Fruit fly (Drosophila melanogaster): ENCODE measurements around the gene ver.

The ver gene

dm6 chr3L:12523941-12524340 is at the start of gene ver, which contains the start of gene Gcn5:
TSS of gene ver (plus strand) at chr3L:12523987.
TSS of gene Gcn5 (minus strand) at chr3L:12524014.
- no peak for TF ChIP-seq ttk (optimal IDR thresholded peaks at IDR 0.05)
- TF ChIP-seq h (optimal IDR thresholded peaks at IDR 0.05) = no peak
- no peak for TF ChIP-seq insv (optimal IDR thresholded peaks at IDR 0.05)
- no peak for TF ChIP-seq Myc (optimal IDR thresholded peaks at IDR 0.05)
- no peak for TF ChIP-seq psq (optimal IDR thresholded peaks at IDR 0.05)
- no peak for TF ChIP-seq Sin3A (optimal IDR thresholded peaks at IDR 0.05)

DNA sequence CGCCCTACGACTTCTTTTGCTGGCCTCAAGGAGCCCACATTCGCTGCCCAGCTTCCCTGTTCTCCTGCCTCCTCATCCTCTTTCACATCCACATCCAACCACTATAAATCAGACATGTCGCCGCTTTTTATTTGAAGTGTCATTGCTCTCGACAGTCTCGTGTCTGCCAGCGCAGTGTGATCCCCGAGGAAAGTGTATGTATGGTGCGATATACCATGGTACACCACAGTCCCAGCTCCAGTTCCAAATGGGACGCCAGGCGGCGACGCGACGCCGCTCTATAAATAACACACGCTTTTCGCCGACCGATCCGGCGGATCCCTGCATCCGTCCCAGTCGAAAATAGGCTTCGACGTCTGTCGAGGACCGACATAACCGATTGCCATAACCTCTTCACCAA is 45.6 kb upstream of the ver start:
- TF ChIP-seq psq (optimal IDR thresholded peaks at IDR 0.05) = no peak
- TF ChIP-seq Sin3A (optimal IDR thresholded peaks at IDR 0.05) = no peak
- no peak for TF ChIP-seq h (optimal IDR thresholded peaks at IDR 0.05)
- TF ChIP-seq insv (optimal IDR thresholded peaks at IDR 0.05) = no peak
- TF ChIP-seq ttk (optimal IDR thresholded peaks at IDR 0.05) = no peak
- no peak for TF ChIP-seq Myc (optimal IDR thresholded peaks at IDR 0.05)

DNA sequence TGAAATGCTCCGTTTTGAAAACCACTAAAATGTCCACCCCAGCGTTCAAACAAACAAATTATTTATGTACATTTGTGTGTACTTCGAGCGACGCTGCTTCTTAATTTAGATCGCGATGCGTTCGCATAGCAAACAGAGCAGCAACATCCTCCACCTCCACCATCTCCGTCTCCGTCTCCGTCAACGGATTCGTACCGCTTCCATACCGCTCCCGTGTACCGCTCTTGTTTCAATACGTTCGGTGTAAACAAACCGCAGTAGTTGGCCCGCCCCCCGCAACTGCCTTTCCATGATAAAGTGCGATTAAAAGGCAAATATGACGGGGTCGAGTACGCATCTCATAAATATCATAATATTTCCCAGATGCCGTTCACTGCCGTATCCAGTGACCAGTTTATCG is 41.5 kb upstream of the ver start, which contains the start of gene CG33725:
TSS of gene CG33725 (plus strand) at position 364 of the 400 bp plus-strand sequence.
- TF ChIP-seq Myc (optimal IDR thresholded peaks at IDR 0.05) = no peak
- no peak for TF ChIP-seq psq (optimal IDR thresholded peaks at IDR 0.05)
- TF ChIP-seq Sin3A (optimal IDR thresholded peaks at IDR 0.05) = no peak
- TF ChIP-seq h (optimal IDR thresholded peaks at IDR 0.05) = no peak

dm6 chr3L:12482917-12483316 is 40.9 kb upstream of the ver start:
- TF ChIP-seq Sin3A (optimal IDR thresholded peaks at IDR 0.05) (no peak), insv (optimal IDR thresholded peaks at IDR 0.05) (no peak), h (optimal IDR thresholded peaks at IDR 0.05) (no peak), ttk (optimal IDR thresholded peaks at IDR 0.05) (no peak), psq (optimal IDR thresholded peaks at IDR 0.05) (no peak), Myc (optimal IDR thresholded peaks at IDR 0.05) (no peak)

DNA sequence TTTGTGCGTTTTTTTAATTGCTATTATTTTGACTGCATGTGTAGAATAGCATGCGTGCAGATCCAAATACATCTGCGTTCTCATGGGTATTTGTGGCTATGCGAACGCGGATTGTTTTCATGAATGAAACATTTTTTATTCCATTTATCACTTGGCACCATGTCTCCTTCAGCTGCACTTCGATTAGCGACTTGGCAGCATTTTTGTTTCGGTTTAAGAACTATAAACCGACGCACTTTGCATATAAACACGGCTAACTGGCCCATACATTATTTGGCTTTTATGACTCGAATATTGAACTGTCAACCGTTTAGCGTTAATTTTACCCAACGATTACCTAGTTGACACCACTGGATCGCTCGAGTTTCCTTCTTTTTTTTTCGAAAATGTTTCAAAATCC is 39.3 kb upstream of the ver start:
- TF ChIP-seq Myc (optimal IDR thresholded peaks at IDR 0.05) = no peak
- TF ChIP-seq ttk (optimal IDR thresholded peaks at IDR 0.05) = no peak
- no peak for TF ChIP-seq Sin3A (optimal IDR thresholded peaks at IDR 0.05)
- no peak for TF ChIP-seq h (optimal IDR thresholded peaks at IDR 0.05)
- no peak for TF ChIP-seq insv (optimal IDR thresholded peaks at IDR 0.05)
- no peak for TF ChIP-seq psq (optimal IDR thresholded peaks at IDR 0.05)

DNA sequence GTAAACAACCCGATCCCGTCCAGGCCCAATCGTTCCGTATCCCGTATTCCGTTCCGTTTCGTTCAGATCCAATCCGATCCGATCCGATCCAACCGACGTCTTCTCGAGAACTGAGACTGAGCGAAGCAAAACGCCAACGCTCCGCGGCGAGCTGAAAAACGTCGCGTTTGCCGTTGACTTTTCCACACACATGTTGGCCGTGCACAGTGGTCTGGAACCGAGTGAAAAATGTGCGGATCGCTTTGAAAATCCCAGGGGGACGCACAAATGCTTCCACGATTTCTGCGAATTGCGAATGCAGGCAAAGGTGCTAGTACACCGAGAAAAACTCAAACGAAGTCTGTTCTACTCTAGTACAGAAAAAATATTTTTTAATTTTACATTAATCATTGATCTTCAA is 38.8 kb upstream of the ver start, which contains the start of gene CG10663:
TSS of gene CG10663 (minus strand) at position 88 of the 400 bp plus-strand sequence.
- TF ChIP-seq h (optimal IDR thresholded peaks at IDR 0.05) (no peak), Myc (optimal IDR thresholded peaks at IDR 0.05) (no peak), ttk (optimal IDR thresholded peaks at IDR 0.05) (no peak), Sin3A (optimal IDR thresholded peaks at IDR 0.05) (no peak), insv (optimal IDR thresholded peaks at IDR 0.05) (no peak), psq (optimal IDR thresholded peaks at IDR 0.05) (no peak)

DNA sequence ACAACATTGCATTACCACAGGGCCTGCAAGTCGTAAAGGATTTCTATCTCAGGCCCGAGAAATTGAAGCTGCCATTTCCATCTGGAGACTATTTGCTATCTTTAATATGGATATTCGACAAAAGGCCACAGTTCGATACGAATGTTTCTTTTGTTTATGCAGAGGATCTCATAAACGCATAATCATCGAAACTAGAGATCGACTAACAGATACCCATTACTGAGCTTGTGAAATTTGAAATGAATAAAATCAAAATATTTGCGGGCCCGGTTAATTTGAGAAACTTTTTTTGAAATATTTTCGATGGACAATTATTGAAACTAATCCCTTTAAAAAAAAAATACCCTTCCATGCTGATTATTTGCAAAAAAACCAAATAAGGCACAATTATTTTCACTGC is 37.6 kb upstream of the ver start:
- TF ChIP-seq h (optimal IDR thresholded peaks at IDR 0.05) = no peak
- TF ChIP-seq psq (optimal IDR thresholded peaks at IDR 0.05) = no peak
- TF ChIP-seq Myc (optimal IDR thresholded peaks at IDR 0.05) = no peak
- TF ChIP-seq ttk (optimal IDR thresholded peaks at IDR 0.05) = no peak
- TF ChIP-seq insv (optimal IDR thresholded peaks at IDR 0.05) = no peak
- no peak for TF ChIP-seq Sin3A (optimal IDR thresholded peaks at IDR 0.05)

DNA sequence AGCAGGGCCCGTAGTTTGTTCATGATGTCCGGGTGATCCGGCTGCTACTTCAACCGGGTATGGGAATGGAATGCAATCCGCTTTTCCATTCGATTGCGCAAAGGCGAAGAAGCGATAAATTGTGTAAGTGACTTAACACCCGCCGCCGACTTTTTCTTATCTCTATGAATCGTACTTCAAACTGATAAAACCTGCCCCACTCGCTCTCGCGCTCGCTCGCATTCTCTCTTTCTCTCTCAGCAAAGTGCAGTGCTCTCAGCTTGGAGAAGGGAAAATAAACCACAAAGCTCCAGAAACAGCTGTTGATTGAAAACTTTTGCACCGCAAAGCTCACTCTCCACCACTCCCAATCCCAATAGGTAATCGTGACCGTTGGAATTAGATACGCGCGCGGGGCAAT is 33.8 kb upstream of the ver start:
- TF ChIP-seq Myc (optimal IDR thresholded peaks at IDR 0.05) = no peak
- TF ChIP-seq psq (optimal IDR thresholded peaks at IDR 0.05) = no peak
- TF ChIP-seq ttk (optimal IDR thresholded peaks at IDR 0.05) = no peak
- TF ChIP-seq h (optimal IDR thresholded peaks at IDR 0.05) = no peak
- no peak for TF ChIP-seq Sin3A (optimal IDR thresholded peaks at IDR 0.05)
- no peak for TF ChIP-seq insv (optimal IDR thresholded peaks at IDR 0.05)

- TF ChIP-seq psq (optimal IDR thresholded peaks at IDR 0.05) (no peak), h (optimal IDR thresholded peaks at IDR 0.05) (no peak), Sin3A (optimal IDR thresholded peaks at IDR 0.05) (no peak), insv (optimal IDR thresholded peaks at IDR 0.05) (no peak), Myc (optimal IDR thresholded peaks at IDR 0.05) (no peak), ttk (optimal IDR thresholded peaks at IDR 0.05) (no peak)
Measured at dm6 chr3L:12490418-12491035, 33.3 kb upstream of the ver start, which contains the start of gene CG10660. TSS of gene CG10660 (minus strand) at chr3L:12490676.

DNA sequence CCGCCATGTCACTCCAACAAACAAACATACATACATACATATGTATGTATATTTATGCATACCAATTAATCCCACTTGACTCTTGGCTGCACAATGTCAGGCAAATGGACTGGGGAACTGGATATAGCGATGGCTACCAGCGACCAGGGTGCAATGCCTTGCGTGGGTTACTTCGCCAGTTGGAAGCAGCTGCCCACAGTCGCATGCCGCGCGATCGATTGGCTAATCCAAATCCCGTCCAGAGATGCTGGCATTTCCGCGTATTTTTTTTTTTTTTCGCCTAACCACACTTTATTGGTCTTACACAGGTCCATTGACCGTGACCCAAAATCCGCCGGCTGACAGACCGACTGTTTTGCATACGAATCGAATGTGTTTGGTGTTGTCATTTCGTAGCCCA is 29.5 kb upstream of the ver start:
- TF ChIP-seq Myc (optimal IDR thresholded peaks at IDR 0.05) (no peak), ttk (optimal IDR thresholded peaks at IDR 0.05) (no peak), psq (optimal IDR thresholded peaks at IDR 0.05) (no peak), insv (optimal IDR thresholded peaks at IDR 0.05) (no peak), Sin3A (optimal IDR thresholded peaks at IDR 0.05) (no peak), h (optimal IDR thresholded peaks at IDR 0.05) (no peak)

- TF ChIP-seq psq (optimal IDR thresholded peaks at IDR 0.05) (no peak), h (optimal IDR thresholded peaks at IDR 0.05) (no peak)
Measured at dm6 chr3L:12495312-12495725, 28.5 kb upstream of the ver start.

dm6 chr3L:12496428-12497344 is 27.1 kb upstream of the ver start, which contains the start of gene CG10657:
TSS of gene CG10657 (minus strand) at chr3L:12497216.
- TF ChIP-seq ttk (optimal IDR thresholded peaks at IDR 0.05) = no peak
- no peak for TF ChIP-seq h (optimal IDR thresholded peaks at IDR 0.05)
- no peak for TF ChIP-seq insv (optimal IDR thresholded peaks at IDR 0.05)
- no peak for TF ChIP-seq Sin3A (optimal IDR thresholded peaks at IDR 0.05)
- no peak for TF ChIP-seq Myc (optimal IDR thresholded peaks at IDR 0.05)
- TF ChIP-seq psq (optimal IDR thresholded peaks at IDR 0.05) = no peak

Measured in Kc167 (cell line).